Worm (Caenorhabditis elegans): ENCODE data around the gene C29F3.7.

DNA sequence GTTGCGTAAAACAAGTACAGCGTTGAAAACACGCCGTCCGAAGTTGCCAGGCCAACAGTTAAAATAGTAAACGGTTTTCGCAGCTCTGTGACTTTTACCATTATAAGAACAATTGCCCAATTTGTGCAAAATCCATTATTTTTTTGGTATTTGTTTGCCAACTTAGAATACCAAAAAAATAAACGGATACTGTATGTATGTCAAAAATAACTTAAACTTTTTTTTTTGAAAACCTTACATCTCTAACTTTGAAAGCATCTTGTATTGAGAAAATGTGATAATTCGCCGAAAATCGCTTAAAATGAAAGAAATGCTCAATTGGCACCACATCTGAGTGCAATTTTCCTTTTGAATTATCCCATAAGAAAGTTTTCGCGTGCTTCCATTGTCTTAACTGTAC, 44.0 kb downstream of the C29F3.7 start, which contains the start of gene fbxa-199:
- TF ChIP-seq snpc-4 (tag; optimal IDR thresholded peaks at IDR 0.05) (no peak), ceh-82 (tag; optimal IDR thresholded peaks at IDR 0.05) (no peak), blmp-1 (tag; optimal IDR thresholded peaks at IDR 0.05; ENCODE audit: insufficient read depth) (no peak), Y55F3AM.14 (GFP tag; optimal IDR thresholded peaks at IDR 0.05) (no peak), ztf-11 (tag; optimal IDR thresholded peaks at IDR 0.05) (no peak), skn-1 (tag; optimal IDR thresholded peaks at IDR 0.05) (no peak), C34F6.9 (tag; optimal IDR thresholded peaks at IDR 0.05) (no peak), nhr-237 (tag; optimal IDR thresholded peaks at IDR 0.05) (no peak)
